Worm (Caenorhabditis elegans) whole organism, young adult: Measurements from ENCODE around the gene F59E12.9.
"Not testable (repeated sequence)": the region's sequence is repeated elsewhere in the genome, so short reads cannot be mapped to it uniquely, and the experiment has no call there.

Experiments used
- B0019.2 ChIP-seq: fragments of 200-800 bp; sonication (Bioruptor generic); conservative IDR thresholded peaks from 2 replicates; pipeline ENCODE4 v1.3.6; 2022; ENCODE audit warnings: missing genetic modification reagents, missing genetic modification characterization, missing compliant biosample characterization
- B0035.1 ChIP-seq: sonication (generic microtip); optimal IDR thresholded peaks from 2 replicates; lab custom pipeline; 2016; ENCODE audit warnings: missing genetic modification characterization, mild to moderate bottlenecking, missing compliant biosample characterization, missing genotype, missing genetic modification reagents
- B0261.1 ChIP-seq: sonication (generic microtip); optimal IDR thresholded peaks from 2 replicates; lab custom pipeline; 2016; ENCODE audit warnings: mild to moderate bottlenecking, missing genetic modification characterization, moderate library complexity, missing compliant biosample characterization
- B0336.3 ChIP-seq: fragments of 200-800 bp; sonication (Bioruptor generic); IDR thresholded peaks from 2 replicates; pipeline ENCODE4 v1.3.6; 2022; ENCODE audit warnings: missing genetic modification characterization, missing compliant biosample characterization
- C06A6.2 ChIP-seq: fragments of 200-800 bp; sonication (Bioruptor generic); conservative IDR thresholded peaks from 2 replicates; pipeline ENCODE4 v1.3.6; 2022; ENCODE audit warnings: missing genetic modification characterization, missing compliant biosample characterization
- D2030.7 ChIP-seq: fragments of 200-800 bp; sonication (Bioruptor generic); IDR thresholded peaks from 2 replicates; pipeline ENCODE4 v1.3.6; 2022; ENCODE audit warnings: missing genetic modification reagents, missing genetic modification characterization, missing compliant biosample characterization
- F37B4.10 ChIP-seq: fragments of 200-800 bp; sonication (Bioruptor generic); IDR thresholded peaks from 2 replicates; pipeline ENCODE4 v1.3.6; 2022; ENCODE audit warnings: missing genetic modification characterization, missing compliant biosample characterization
- F49E8.2 ChIP-seq: sonication (generic microtip); optimal IDR thresholded peaks from 3 replicates; lab custom pipeline; 2017; ENCODE audit warnings: missing genetic modification characterization, mild to moderate bottlenecking, missing compliant biosample characterization, antibody characterized with exemption, moderate library complexity; ENCODE audit not compliant: insufficient read depth
- F57C9.4 ChIP-seq: sonication (generic microtip); optimal IDR thresholded peaks from 2 replicates; lab custom pipeline; 2017; ENCODE audit warnings: mild to moderate bottlenecking, missing genetic modification characterization, missing compliant biosample characterization
- K11D2.4 ChIP-seq: fragments of 200-800 bp; sonication (Bioruptor generic); IDR thresholded peaks from 2 replicates; pipeline ENCODE4 v1.3.6; 2022; ENCODE audit warnings: missing genetic modification reagents, missing genetic modification characterization, missing compliant biosample characterization
- Y53G8AR.9 ChIP-seq: fragments of 200-800 bp; sonication (Bioruptor generic); conservative IDR thresholded peaks from 2 replicates; pipeline ENCODE4 v1.3.6; 2022; ENCODE audit warnings: missing genetic modification reagents, missing genetic modification characterization, missing compliant biosample characterization
- Y56A3A.18 ChIP-seq: fragments of 200-800 bp; sonication (Bioruptor generic); IDR thresholded peaks from 2 replicates; pipeline ENCODE4 v1.3.6; 2022; ENCODE audit warnings: missing genetic modification reagents, missing genetic modification characterization, missing compliant biosample characterization
- Y95B8A.8 ChIP-seq: fragments of 200-800 bp; sonication (Bioruptor generic); IDR thresholded peaks from 2 replicates; pipeline ENCODE4 v1.3.6; 2022; ENCODE audit warnings: missing genetic modification reagents, missing genetic modification characterization, missing compliant biosample characterization
- atf-7 ChIP-seq: sonication (generic microtip); optimal IDR thresholded peaks from 2 replicates; lab custom pipeline; 2017; ENCODE audit warnings: mild to moderate bottlenecking, missing genetic modification characterization, missing compliant biosample characterization
- attf-5 ChIP-seq: fragments of 200-800 bp; sonication (Bioruptor generic); optimal IDR thresholded peaks from 2 replicates; lab custom pipeline; 2018; ENCODE audit warnings: mild to moderate bottlenecking, missing genetic modification characterization, missing compliant biosample characterization
- cebp-1 ChIP-seq, 2 experiments: fragments of 200-800 bp in 1 of 2; sonication (Bioruptor generic) in 1 of 2; sonication (generic microtip) in 1 of 2; IDR thresholded peaks in 1 of 2; optimal IDR thresholded peaks in 1 of 2; 2 replicates each; pipeline versions ENCODE4 v1.3.6 to Lab custom; 2017 to 2022; ENCODE audit warnings: missing compliant biosample characterization in 2 of 2, missing genetic modification characterization in 2 of 2, mild to moderate bottlenecking in 1 of 2, missing genetic modification reagents in 1 of 2, moderate library complexity in 1 of 2
- ceh-40 ChIP-seq: fragments of 200-800 bp; sonication (Bioruptor generic); IDR thresholded peaks from 2 replicates; pipeline ENCODE4 v1.3.6; 2022; ENCODE audit warnings: missing genetic modification characterization, missing compliant biosample characterization
- dox-1 ChIP-seq: fragments of 200-800 bp; sonication (Bioruptor generic); IDR thresholded peaks from 2 replicates; pipeline ENCODE4 v1.3.6; 2022; ENCODE audit warnings: missing genetic modification reagents, missing genetic modification characterization, missing compliant biosample characterization
- fkh-3 ChIP-seq: sonication (generic microtip); optimal IDR thresholded peaks from 2 replicates; lab custom pipeline; 2016; ENCODE audit warnings: mild to moderate bottlenecking, missing genetic modification characterization, missing compliant biosample characterization
- gei-17 ChIP-seq: fragments of 200-800 bp; sonication (Bioruptor generic); optimal IDR thresholded peaks from 2 replicates; lab custom pipeline; 2018; ENCODE audit warnings: mild to moderate bottlenecking, missing genetic modification characterization, missing compliant biosample characterization
- hsf-1 ChIP-seq: fragments of 200-800 bp; sonication (Bioruptor generic); IDR thresholded peaks from 2 replicates; pipeline ENCODE4 v1.3.6; 2022; ENCODE audit warnings: missing genetic modification reagents, missing genetic modification characterization, missing compliant biosample characterization
- let-526 ChIP-seq: fragments of 200-800 bp; sonication (Bioruptor generic); IDR thresholded peaks from 2 replicates; pipeline ENCODE4 v1.3.6; 2022; ENCODE audit warnings: missing genetic modification reagents, missing genetic modification characterization, missing compliant biosample characterization
- lin-54 ChIP-seq: fragments of 200-800 bp; sonication (Bioruptor generic); optimal IDR thresholded peaks from 2 replicates; lab custom pipeline; 2018; ENCODE audit warnings: mild to moderate bottlenecking, missing genetic modification characterization, missing compliant biosample characterization
- madf-10 ChIP-seq: sonication (generic microtip); optimal IDR thresholded peaks from 2 replicates; lab custom pipeline; 2016; ENCODE audit warnings: mild to moderate bottlenecking, missing genetic modification characterization, missing compliant biosample characterization
- nfya-2 ChIP-seq: fragments of 200-800 bp; sonication (Bioruptor generic); IDR thresholded peaks from 2 replicates; pipeline ENCODE4 v1.3.6; 2022; ENCODE audit warnings: missing genetic modification reagents, missing genetic modification characterization, missing compliant biosample characterization
- nhr-80 ChIP-seq: sonication (generic microtip); optimal IDR thresholded peaks from 2 replicates; lab custom pipeline; 2016; ENCODE audit warnings: missing genetic modification characterization, missing compliant biosample characterization
- nhr-90 ChIP-seq: sonication (generic microtip); optimal IDR thresholded peaks from 2 replicates; lab custom pipeline; 2016; ENCODE audit warnings: missing genotype, mild to moderate bottlenecking, missing genetic modification characterization, missing compliant biosample characterization
- pbrm-1 ChIP-seq: fragments of 200-800 bp; sonication (Bioruptor generic); IDR thresholded peaks from 2 replicates; pipeline ENCODE4 v1.3.6; 2022; ENCODE audit warnings: missing genetic modification reagents, missing genetic modification characterization, missing compliant biosample characterization
- snpc-1.1 ChIP-seq: sonication (generic microtip); optimal IDR thresholded peaks from 2 replicates; lab custom pipeline; 2017; ENCODE audit warnings: missing genetic modification characterization, mild to moderate bottlenecking, missing compliant biosample characterization, antibody characterized with exemption, moderate library complexity, missing genotype, missing genetic modification reagents; ENCODE audit not compliant: insufficient read depth
- snpc-3.4 ChIP-seq: sonication (generic microtip); optimal IDR thresholded peaks from 2 replicates; lab custom pipeline; 2017; ENCODE audit warnings: missing genetic modification characterization, mild to moderate bottlenecking, missing compliant biosample characterization, antibody characterized with exemption, moderate library complexity, missing genotype, missing genetic modification reagents
- snpc-4 ChIP-seq, 5 experiments: fragments of 150-350 bp in 1 of 5; sonication (generic microtip) in 4 of 5; optimal IDR thresholded peaks; 2 replicates each; lab custom pipeline; 2014 to 2018; ENCODE audit warnings: missing genetic modification characterization in 5 of 5, missing biosample characterization in 3 of 5, antibody characterized with exemption in 2 of 5, mild to moderate bottlenecking in 2 of 5, missing compliant biosample characterization in 2 of 5, missing genotype in 2 of 5, moderate library complexity in 2 of 5, missing genetic modification reagents in 1 of 5
- tbp1 ChIP-seq: fragments of 200-800 bp; sonication (Bioruptor generic); optimal IDR thresholded peaks from 2 replicates; lab custom pipeline; 2018; ENCODE audit warnings: mild to moderate bottlenecking, missing genetic modification characterization, missing compliant biosample characterization
- tlf-1 ChIP-seq: fragments of 200-800 bp; sonication (Bioruptor generic); optimal IDR thresholded peaks from 2 replicates; lab custom pipeline; 2018; ENCODE audit warnings: mild to moderate bottlenecking, missing genetic modification characterization, missing compliant biosample characterization
- unc-130 ChIP-seq: sonication (generic microtip); optimal IDR thresholded peaks from 2 replicates; lab custom pipeline; 2016; ENCODE audit warnings: missing genetic modification reagents, missing genetic modification characterization, missing compliant biosample characterization
- zfh-2 ChIP-seq: fragments of 200-800 bp; sonication (Bioruptor generic); conservative IDR thresholded peaks from 2 replicates; pipeline ENCODE4 v1.3.6; 2022; ENCODE audit warnings: missing genetic modification reagents, missing genetic modification characterization, missing compliant biosample characterization
- ztf-18 ChIP-seq: sonication (generic microtip); optimal IDR thresholded peaks from 2 replicates; lab custom pipeline; 2016; ENCODE audit warnings: missing genotype, mild to moderate bottlenecking, missing genetic modification characterization, missing compliant biosample characterization
- ztf-26 ChIP-seq: sonication (generic microtip); optimal IDR thresholded peaks from 2 replicates; lab custom pipeline; 2017; ENCODE audit warnings: missing genetic modification characterization, missing compliant biosample characterization
- ztf-3 ChIP-seq: fragments of 200-800 bp; sonication (Bioruptor generic); optimal IDR thresholded peaks from 2 replicates; lab custom pipeline; 2018; ENCODE audit warnings: mild to moderate bottlenecking, missing genetic modification characterization, missing compliant biosample characterization
- ztf-6 ChIP-seq: fragments of 200-800 bp; sonication (Bioruptor generic); IDR thresholded peaks from 2 replicates; pipeline ENCODE4 v1.3.6; 2022; ENCODE audit warnings: missing genetic modification reagents, missing genetic modification characterization, missing compliant biosample characterization

The F59E12.9 gene

ce11 chrII:5693893-5694292 is 47.1 kb upstream of the F59E12.9 start, which contains the start of gene C25H3.3:
C25H3.3 (plus strand) TSS chrII:5694193.
- TF ChIP-seq gei-17, result no peak
- no peak for TF ChIP-seq F49E8.2
- no peak for TF ChIP-seq atf-7 (tag; lab: Kevin White, UChicago)
- no peak for TF ChIP-seq C06A6.2 (GFP tag; lab: Robert Waterston, UW)
- no peak for TF ChIP-seq hsf-1 (GFP tag; lab: Robert Waterston, UW)
- TF ChIP-seq, all 124 proteins: peak for 0

ce11 chrII:5692919-5693318 is 46.1 kb upstream of the F59E12.9 start:
- not testable (repeated sequence) for TF ChIP-seq snpc-4 (GFP tag; optimal IDR thresholded peaks at IDR 0.05; lab: Kevin White, UChicago)
- TF ChIP-seq snpc-4 (tag; optimal IDR thresholded peaks at IDR 0.05; lab: Kevin White, UChicago) (peak in 2 of 4 experiments; percentile 64 to 82), snpc-1.1 (tag; lab: Kevin White, UChicago) (peak; percentile 56)

- TF ChIP-seq snpc-1.1 (tag; lab: Kevin White, UChicago) (peak; percentile 2), snpc-4 (GFP tag; optimal IDR thresholded peaks at IDR 0.05; lab: Kevin White, UChicago) (no peak), snpc-4 (tag; optimal IDR thresholded peaks at IDR 0.05; lab: Kevin White, UChicago) (peak in 1 of 4 experiments; percentile 23), zfh-2 (GFP tag; lab: Robert Waterston, UW) (no peak)
Measured at ce11 chrII:5691216-5691771, 44.5 kb upstream of the F59E12.9 start, which contains the start of the genes ndub-5 and eif-2D. ndub-5 (minus strand) TSS chrII:5691353. eif-2D (plus strand) TSS chrII:5691721.

ce11 chrII:5688959-5689358 is 42.1 kb upstream of the F59E12.9 start, which contains the start of gene C25H3.11:
C25H3.11 (minus strand) TSS chrII:5689040.
- TF ChIP-seq D2030.7 (GFP tag; lab: Robert Waterston, UW), result 0 out of 2 replicates have a peak, but pooled peaks have one; percentile 21
- TF ChIP-seq F57C9.4 (tag; lab: Kevin White, UChicago), result no peak
- TF ChIP-seq gei-17, result no peak
- TF ChIP-seq ztf-18 (tag; lab: Kevin White, UChicago), result peak; percentile 15
- no peak for TF ChIP-seq unc-130 (GFP tag; lab: Kevin White, UChicago)
- TF ChIP-seq attf-5 (GFP tag; lab: Kevin White, UChicago), result peak; percentile 79
- no peak for TF ChIP-seq Y95B8A.8
- no peak for TF ChIP-seq snpc-3.4
- TF ChIP-seq ztf-26 (tag; lab: Kevin White, UChicago), result no peak
- no peak for TF ChIP-seq ztf-6 (GFP tag; lab: Robert Waterston, UW)
- TF ChIP-seq ceh-40 (GFP tag; lab: Robert Waterston, UW), result no peak
- no peak for TF ChIP-seq snpc-1.1 (tag; lab: Kevin White, UChicago)
- TF ChIP-seq F37B4.10, result no peak
- TF ChIP-seq tbp1 (GFP tag; lab: Kevin White, UChicago), result peak; percentile 41
- TF ChIP-seq B0035.1, result no peak
- peak; percentile 61 for TF ChIP-seq nhr-80 (tag; lab: Kevin White, UChicago)
- TF ChIP-seq let-526 (GFP tag; lab: Robert Waterston, UW), result no peak
- TF ChIP-seq Y53G8AR.9 (GFP tag; lab: Robert Waterston, UW), result peak; percentile 29; the same call in 1 of the 2 replicates
- TF ChIP-seq B0019.2 (GFP tag; lab: Robert Waterston, UW), result no peak
- TF ChIP-seq Y56A3A.18 (GFP tag; lab: Robert Waterston, UW), result 0 out of 2 replicates have a peak, but pooled peaks have one; percentile 53
- no peak; the same call in 1 of the 2 replicates for TF ChIP-seq cebp-1 (GFP tag; IDR thresholded peaks at IDR 0.05; lab: Robert Waterston, UW)
- TF ChIP-seq cebp-1 (tag; optimal IDR thresholded peaks at IDR 0.05; lab: Kevin White, UChicago), result peak; percentile 63
- peak; percentile 10 for TF ChIP-seq madf-10 (tag; lab: Kevin White, UChicago)
- TF ChIP-seq dox-1, result peak; percentile 71
- peak; percentile 21 for TF ChIP-seq tlf-1 (GFP tag; lab: Kevin White, UChicago)
- TF ChIP-seq K11D2.4 (GFP tag; lab: Robert Waterston, UW), result no peak
- TF ChIP-seq nhr-90 (tag; lab: Kevin White, UChicago), result no peak
- TF ChIP-seq B0261.1, result no peak
- no peak for TF ChIP-seq ztf-3 (GFP tag; lab: Kevin White, UChicago)
- TF ChIP-seq B0336.3 (GFP tag; lab: Robert Waterston, UW), result peak; percentile 31
- TF ChIP-seq lin-54 (GFP tag; lab: Kevin White, UChicago), result no peak
- no peak for TF ChIP-seq fkh-3 (tag; lab: Kevin White, UChicago)
- no peak for TF ChIP-seq snpc-4 (GFP tag; optimal IDR thresholded peaks at IDR 0.05; lab: Kevin White, UChicago)
- TF ChIP-seq snpc-4 (tag; optimal IDR thresholded peaks at IDR 0.05; lab: Kevin White, UChicago), result peak in 3 of 4 experiments; percentile 10 to 46 (median 33)
- no peak for TF ChIP-seq nfya-2
- peak; percentile 7; the same call in 1 of the 2 replicates for TF ChIP-seq pbrm-1
